Fruit fly (Drosophila melanogaster) S2 (cell line): Measurements from ENCODE around the gene CG46448.

Source experiments
- CG8478 ChIP-seq: fragments of >200 bp; optimal IDR thresholded peaks from 2 replicates; lab custom pipeline; 2018
- CTCF ChIP-seq, 2 experiments: fragments of >200 bp; optimal IDR thresholded peaks; 2 replicates each; lab custom pipeline; 2018

DNA sequence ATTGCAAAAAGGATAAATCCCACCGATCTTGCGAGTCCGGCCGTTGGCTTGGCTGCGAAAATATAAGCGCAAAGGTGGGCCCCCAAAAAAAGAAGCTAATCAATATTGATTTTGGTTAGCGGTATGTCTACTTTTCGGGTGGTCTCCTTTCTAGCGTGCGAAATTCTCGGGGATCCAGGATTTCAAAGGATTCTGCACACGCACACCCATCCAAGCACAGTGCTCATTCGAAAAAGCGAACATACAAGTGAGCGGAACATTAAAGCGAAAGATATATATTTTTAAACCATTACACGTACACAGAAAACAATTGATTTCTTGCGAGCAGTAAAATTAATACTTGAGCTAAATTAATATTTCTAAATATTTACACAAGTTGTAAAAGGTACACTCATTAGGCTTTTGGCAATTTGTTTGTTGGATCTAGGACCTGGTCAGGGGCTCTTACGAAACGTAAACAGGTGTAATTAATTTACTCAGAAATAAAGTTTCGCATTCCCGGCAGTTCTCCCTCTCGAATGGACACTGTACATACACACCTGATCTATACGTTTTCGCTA is 25.7 kb upstream of the CG46448 start:
- TF ChIP-seq CTCF (optimal IDR thresholded peaks at IDR 0.05; lab: Kevin White, UChicago) (no peak), CG8478 (lab: Kevin White, UChicago) (no peak)
